Worm (Caenorhabditis elegans): Measurements from ENCODE around the gene W06G6.10.

DNA sequence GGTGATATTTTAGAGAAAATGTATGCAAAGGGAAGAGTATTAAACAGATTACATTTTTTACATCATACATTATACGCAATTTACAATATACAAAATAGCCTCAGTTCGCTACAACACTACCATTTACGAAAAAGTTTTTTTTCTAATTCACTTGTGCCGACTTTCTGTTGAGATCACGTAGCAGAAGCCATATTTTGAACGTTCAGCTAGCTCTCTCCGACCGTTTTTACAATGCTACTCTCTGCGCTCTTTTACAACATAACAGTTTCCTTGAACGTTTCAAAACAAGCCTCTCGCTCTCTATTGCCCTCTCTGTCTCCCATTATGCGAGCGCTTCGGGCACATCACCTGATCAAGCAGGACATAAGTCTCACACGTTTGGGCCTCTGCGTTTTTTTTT, 43.9 kb downstream of the W06G6.10 start, which contains the start of gene T03E6.8:
- no peak for TF ChIP-seq ama-1 (optimal IDR thresholded peaks at IDR 0.05)
- TF ChIP-seq F13C5.2 (tag; optimal IDR thresholded peaks at IDR 0.05), result no peak
- TF ChIP-seq hmg-4 (GFP tag; optimal IDR thresholded peaks at IDR 0.05), result no peak
- TF ChIP-seq flt-1 (GFP tag; IDR thresholded peaks at IDR 0.05), result no peak
- no peak for TF ChIP-seq sea-1 (GFP tag; conservative IDR thresholded peaks at IDR 0.05)
- TF ChIP-seq hmbx-1 (tag; optimal IDR thresholded peaks at IDR 0.05), result no peak
- no peak for TF ChIP-seq scrt-1 (GFP tag; IDR thresholded peaks at IDR 0.05)
- TF ChIP-seq ceh-36 (tag; optimal IDR thresholded peaks at IDR 0.05), result no peak
- no peak for TF ChIP-seq tbx-37 (GFP tag; conservative IDR thresholded peaks at IDR 0.05)
